Worm (Caenorhabditis elegans) whole organism, L1 larva: ENCODE data around the gene F54F2.9.

Experiments used
- ama-1 ChIP-seq: fragments of 150-350 bp; optimal IDR thresholded peaks from 2 replicates; lab custom pipeline; 2014
- blmp-1 ChIP-seq: fragments of 150-350 bp; optimal IDR thresholded peaks from 2 replicates; lab custom pipeline; 2014; ENCODE audit warnings: missing biosample characterization, missing genetic modification characterization
- ceh-63 ChIP-seq: fragments of 200-800 bp; sonication (Bioruptor generic); optimal IDR thresholded peaks from 2 replicates; lab custom pipeline; 2018; ENCODE audit warnings: mild to moderate bottlenecking, missing genetic modification characterization, missing compliant biosample characterization
- ceh-8 ChIP-seq: fragments of 200-800 bp; sonication (Bioruptor generic); optimal IDR thresholded peaks from 2 replicates; lab custom pipeline; 2018; ENCODE audit warnings: mild to moderate bottlenecking, missing genetic modification characterization, moderate library complexity, missing compliant biosample characterization
- ceh-90 ChIP-seq: sonication (generic microtip); optimal IDR thresholded peaks from 2 replicates; lab custom pipeline; 2016; ENCODE audit warnings: missing genetic modification characterization, missing compliant biosample characterization
- dpl-1 ChIP-seq, 3 experiments: fragments of 150-350 bp in 2 of 3; sonication (generic microtip) in 1 of 3; optimal IDR thresholded peaks; 2 replicates each; lab custom pipeline; 2014 to 2017; ENCODE audit warnings: missing biosample characterization in 3 of 3, missing genetic modification characterization in 3 of 3, missing genetic modification reagents in 3 of 3
- efl-1 ChIP-seq, 4 experiments: fragments of 150-350 bp; optimal IDR thresholded peaks in 3 of 4; peaks in 1 of 4; 1 replicate in 1 of 4; 2 replicates in 3 of 4; lab custom pipeline; 2014; ENCODE audit warnings: missing biosample characterization in 2 of 4, missing genetic modification characterization in 2 of 4, missing genetic modification reagents in 2 of 4
- efl-3 ChIP-seq: fragments of 200-800 bp; sonication (Bioruptor generic); optimal IDR thresholded peaks from 2 replicates; lab custom pipeline; 2018; ENCODE audit warnings: mild to moderate bottlenecking, missing genetic modification characterization, missing compliant biosample characterization
- egl-27 ChIP-seq, 2 experiments: fragments of 150-350 bp in 1 of 2; sonication (generic microtip); optimal IDR thresholded peaks; 3 replicates each; lab custom pipeline; 2017 to 2018; ENCODE audit warnings: missing biosample characterization in 2 of 2, missing genetic modification characterization in 2 of 2, missing genetic modification reagents in 2 of 2
- elt-2 ChIP-seq: sonication (generic microtip); optimal IDR thresholded peaks from 2 replicates; lab custom pipeline; 2016; ENCODE audit warnings: missing genetic modification characterization, mild to moderate bottlenecking, inconsistent platforms, missing compliant biosample characterization, missing genetic modification reagents
- ets-5 ChIP-seq: fragments of 200-800 bp; sonication (Bioruptor generic); IDR thresholded peaks from 2 replicates; pipeline ENCODE4 v1.3.6; 2022; ENCODE audit warnings: missing genetic modification characterization, missing compliant biosample characterization
- fkh-10 ChIP-seq: sonication (generic microtip); optimal IDR thresholded peaks from 2 replicates; lab custom pipeline; 2017; ENCODE audit warnings: missing biosample characterization, missing genetic modification reagents, missing genetic modification characterization
- fkh-4 ChIP-seq: sonication (generic microtip); optimal IDR thresholded peaks from 2 replicates; lab custom pipeline; 2016; ENCODE audit warnings: missing compliant biosample characterization, missing genetic modification characterization, borderline replicate concordance
- fkh-8 ChIP-seq: sonication (generic microtip); optimal IDR thresholded peaks from 2 replicates; lab custom pipeline; 2016; ENCODE audit warnings: mild to moderate bottlenecking, missing genetic modification characterization, missing compliant biosample characterization
- grh-1 ChIP-seq: fragments of 200-800 bp; sonication (Bioruptor generic); IDR thresholded peaks from 2 replicates; pipeline ENCODE4 v1.3.6; 2022; ENCODE audit warnings: missing genetic modification reagents, missing genetic modification characterization, missing compliant biosample characterization
- jun-1 ChIP-seq: fragments of 150-350 bp; optimal IDR thresholded peaks from 2 replicates; lab custom pipeline; 2014; ENCODE audit warnings: missing biosample characterization, missing genetic modification reagents, missing genetic modification characterization
- lin-13 ChIP-seq: fragments of 150-350 bp; optimal IDR thresholded peaks from 2 replicates; lab custom pipeline; 2014; ENCODE audit warnings: missing biosample characterization, missing genetic modification reagents, missing genetic modification characterization
- lin-15B ChIP-seq: fragments of 150-350 bp; sonication (generic microtip); optimal IDR thresholded peaks from 3 replicates; lab custom pipeline; 2014; ENCODE audit warnings: missing biosample characterization, missing genetic modification characterization
- lin-35 ChIP-seq, 2 experiments: fragments of 150-350 bp; optimal IDR thresholded peaks; 2 replicates each; lab custom pipeline; 2014; ENCODE audit warnings: missing biosample characterization in 2 of 2, missing genetic modification characterization in 2 of 2, missing genetic modification reagents in 2 of 2
- lir-3 ChIP-seq: sonication (generic microtip); optimal IDR thresholded peaks from 2 replicates; lab custom pipeline; 2016; ENCODE audit warnings: mild to moderate bottlenecking, missing genetic modification characterization, moderate library complexity, missing compliant biosample characterization; ENCODE audit not compliant: poor library complexity
- lsy-2 ChIP-seq, 2 experiments: fragments of 150-350 bp; optimal IDR thresholded peaks; 2 replicates each; lab custom pipeline; 2014; ENCODE audit warnings: missing biosample characterization in 2 of 2, missing genetic modification characterization in 2 of 2
- mef-2 ChIP-seq: fragments of 150-350 bp; optimal IDR thresholded peaks from 2 replicates; lab custom pipeline; 2014; ENCODE audit warnings: missing biosample characterization, missing genetic modification characterization
- mep-1 ChIP-seq: fragments of 150-350 bp; optimal IDR thresholded peaks from 2 replicates; lab custom pipeline; 2014; ENCODE audit warnings: missing biosample characterization, missing genetic modification characterization
- nhr-237 ChIP-seq: fragments of 150-350 bp; optimal IDR thresholded peaks from 2 replicates; lab custom pipeline; 2014; ENCODE audit warnings: missing biosample characterization, missing genetic modification characterization
- nhr-47 ChIP-seq: sonication (generic microtip); optimal IDR thresholded peaks from 2 replicates; lab custom pipeline; 2016; ENCODE audit warnings: mild to moderate bottlenecking, missing genetic modification characterization, moderate library complexity, missing compliant biosample characterization
- nhr-71 ChIP-seq: sonication (generic microtip); optimal IDR thresholded peaks from 2 replicates; lab custom pipeline; 2016; ENCODE audit warnings: mild to moderate bottlenecking, missing genetic modification characterization, moderate library complexity, missing compliant biosample characterization
- nhr-76 ChIP-seq: sonication (generic microtip); optimal IDR thresholded peaks from 2 replicates; lab custom pipeline; 2017; ENCODE audit warnings: missing biosample characterization, missing genetic modification characterization
- nhr-77 ChIP-seq: fragments of 150-350 bp; optimal IDR thresholded peaks from 2 replicates; lab custom pipeline; 2014; ENCODE audit warnings: missing biosample characterization, missing genetic modification characterization
- nhr-84 ChIP-seq: sonication (generic microtip); optimal IDR thresholded peaks from 2 replicates; lab custom pipeline; 2017; ENCODE audit warnings: missing biosample characterization, missing genetic modification characterization
- nhr-85 ChIP-seq: sonication (generic microtip); peaks from one replicate; lab custom pipeline; 2016; ENCODE audit warnings: missing genetic modification characterization, inconsistent platforms, missing compliant biosample characterization
- pag-3 ChIP-seq: sonication (generic microtip); optimal IDR thresholded peaks from 2 replicates; lab custom pipeline; 2017; ENCODE audit warnings: missing genetic modification characterization, mild to moderate bottlenecking, missing compliant biosample characterization, antibody characterized with exemption, borderline replicate concordance; ENCODE audit not compliant: insufficient read depth
- pax-3 ChIP-seq: fragments of 200-800 bp; sonication (Bioruptor generic); optimal IDR thresholded peaks from 2 replicates; lab custom pipeline; 2018; ENCODE audit warnings: mild to moderate bottlenecking, missing genetic modification characterization, moderate library complexity, missing compliant biosample characterization
- skn-1 ChIP-seq: fragments of 150-350 bp; optimal IDR thresholded peaks from 2 replicates; lab custom pipeline; 2014; ENCODE audit warnings: missing biosample characterization, missing genetic modification characterization
- snpc-4 ChIP-seq: fragments of 150-350 bp; optimal IDR thresholded peaks from 2 replicates; lab custom pipeline; 2014; ENCODE audit warnings: missing biosample characterization, missing genetic modification characterization
- snu-23 ChIP-seq: sonication (generic microtip); optimal IDR thresholded peaks from 2 replicates; lab custom pipeline; 2016; ENCODE audit warnings: missing genetic modification characterization, missing compliant biosample characterization
- sox-4 ChIP-seq: sonication (generic microtip); optimal IDR thresholded peaks from 2 replicates; lab custom pipeline; 2016; ENCODE audit warnings: missing genetic modification characterization, missing compliant biosample characterization
- sptf-1 ChIP-seq: fragments of 150-350 bp; optimal IDR thresholded peaks from 2 replicates; lab custom pipeline; 2014; ENCODE audit warnings: missing biosample characterization, missing genetic modification characterization
- swsn-7 ChIP-seq: sonication (generic microtip); optimal IDR thresholded peaks from 2 replicates; lab custom pipeline; 2016; ENCODE audit warnings: missing genetic modification characterization, missing compliant biosample characterization
- tbx-2 ChIP-seq: sonication (generic microtip); optimal IDR thresholded peaks from 2 replicates; lab custom pipeline; 2016; ENCODE audit warnings: missing genetic modification characterization, missing compliant biosample characterization
- tlp-1 ChIP-seq: fragments of 150-350 bp; optimal IDR thresholded peaks from 2 replicates; lab custom pipeline; 2014; ENCODE audit warnings: missing biosample characterization, missing genetic modification characterization
- unc-62 ChIP-seq: fragments of 150-350 bp; optimal IDR thresholded peaks from 2 replicates; lab custom pipeline; 2014; ENCODE audit warnings: missing biosample characterization, missing genetic modification reagents, missing genetic modification characterization
- unc-86 ChIP-seq: sonication (generic microtip); optimal IDR thresholded peaks from 2 replicates; lab custom pipeline; 2016; ENCODE audit warnings: missing genetic modification characterization, missing compliant biosample characterization
- unc-98 ChIP-seq: fragments of 200-800 bp; sonication (Bioruptor generic); IDR thresholded peaks from 2 replicates; pipeline ENCODE4 v1.3.6; 2022; ENCODE audit warnings: missing genetic modification characterization, missing compliant biosample characterization
- vab-15 ChIP-seq: sonication (generic microtip); optimal IDR thresholded peaks from 2 replicates; lab custom pipeline; 2017; ENCODE audit warnings: missing genotype, mild to moderate bottlenecking, missing genetic modification characterization, missing compliant biosample characterization
- xbp-1 ChIP-seq: sonication (generic microtip); optimal IDR thresholded peaks from 2 replicates; lab custom pipeline; 2016; ENCODE audit warnings: missing genetic modification characterization, missing compliant biosample characterization
- ztf-11 ChIP-seq, 2 experiments: sonication (generic microtip); optimal IDR thresholded peaks; 2 replicates each; lab custom pipeline; 2016 to 2017; ENCODE audit warnings: missing genetic modification characterization in 2 of 2, missing biosample characterization in 1 of 2, missing compliant biosample characterization in 1 of 2

The F54F2.9 gene

ce11 chrIII:8829245-8829644 is 2.2 kb upstream of the F54F2.9 start, which contains the start of gene F44E2.3:
Gene F44E2.3, minus strand, starts transcription at chrIII:8829305.
- no peak for TF ChIP-seq unc-98 (GFP tag; lab: Robert Waterston, UW)
- peak; percentile 22 to 38 for TF ChIP-seq lin-35 (GFP tag; optimal IDR thresholded peaks at IDR 0.05; lab: Kevin White, UChicago)
- no peak for TF ChIP-seq tlp-1 (tag; lab: Kevin White, UChicago)
- no peak for TF ChIP-seq sox-4
- TF ChIP-seq lsy-2 (tag; optimal IDR thresholded peaks at IDR 0.05; lab: Kevin White, UChicago) = no peak
- TF ChIP-seq fkh-8 (tag; lab: Kevin White, UChicago) = no peak
- no peak for TF ChIP-seq ceh-8 (GFP tag; lab: Kevin White, UChicago)
- TF ChIP-seq fkh-4 (tag; lab: Kevin White, UChicago) = no peak
- no peak for TF ChIP-seq ceh-90 (tag; lab: Kevin White, UChicago)
- TF ChIP-seq xbp-1 = no peak
- no peak for TF ChIP-seq nhr-71 (tag; lab: Kevin White, UChicago)
- TF ChIP-seq ets-5 = no peak
- peak; percentile 28 for TF ChIP-seq blmp-1
- no peak for TF ChIP-seq nhr-85 (tag; lab: Kevin White, UChicago)
- no peak for TF ChIP-seq vab-15 (tag; lab: Kevin White, UChicago)
- TF ChIP-seq snu-23 (GFP tag; lab: Kevin White, UChicago) = no peak
- TF ChIP-seq skn-1 (tag; lab: Kevin White, UChicago) = no peak
- no peak for TF ChIP-seq pax-3 (tag; lab: Kevin White, UChicago)
- no peak for TF ChIP-seq efl-3 (GFP tag; lab: Kevin White, UChicago)
- no peak for TF ChIP-seq nhr-76
- TF ChIP-seq lir-3 (tag; lab: Kevin White, UChicago) = peak; percentile 10
- no peak for TF ChIP-seq ama-1 (lab: Kevin White, UChicago)
- TF ChIP-seq nhr-84 (tag; lab: Kevin White, UChicago) = no peak
- TF ChIP-seq jun-1 (tag; lab: Kevin White, UChicago) = no peak
- no peak for TF ChIP-seq lin-15B (tag; lab: Kevin White, UChicago)
- peak; percentile 28 for TF ChIP-seq efl-1 (optimal IDR thresholded peaks at IDR 0.05; lab: Kevin White, UChicago)
- TF ChIP-seq efl-1 (GFP tag; optimal IDR thresholded peaks at IDR 0.05 in 1 of 2; lab: Kevin White, UChicago) = peak in 1 of 2 experiments; percentile 28
- no peak for TF ChIP-seq grh-1
- TF ChIP-seq nhr-47 (tag; lab: Kevin White, UChicago) = no peak
- TF ChIP-seq dpl-1 (GFP tag; optimal IDR thresholded peaks at IDR 0.05; lab: Kevin White, UChicago) = peak in 2 of 3 experiments; percentile 18 to 42
- no peak for TF ChIP-seq tbx-2
- TF ChIP-seq mep-1 (tag; lab: Kevin White, UChicago) = peak; percentile 19
- no peak for TF ChIP-seq swsn-7
- no peak for TF ChIP-seq ceh-63 (GFP tag; lab: Kevin White, UChicago)
- TF ChIP-seq snpc-4 = no peak

- no peak for TF ChIP-seq nhr-237 (tag; lab: Kevin White, UChicago)
These were observed 2.5 kb downstream of the F54F2.9 start for ce11 chrIII:8824556-8824955.

ce11 chrIII:8818599-8818998 is 8.4 kb downstream of the F54F2.9 start, which contains the start of gene pat-2:
Gene pat-2, plus strand, starts transcription at chrIII:8818899.
- TF ChIP-seq nhr-76 = no peak
- TF ChIP-seq sptf-1 (tag; lab: Kevin White, UChicago) = no peak
- no peak for TF ChIP-seq efl-3 (GFP tag; lab: Kevin White, UChicago)
- TF ChIP-seq nhr-77 = no peak
- no peak for TF ChIP-seq lin-13 (GFP tag; lab: Kevin White, UChicago)
- TF ChIP-seq unc-62 = no peak
- no peak for TF ChIP-seq pag-3 (tag; lab: Kevin White, UChicago)
- no peak for TF ChIP-seq egl-27 (tag; optimal IDR thresholded peaks at IDR 0.05; lab: Kevin White, UChicago)
- no peak for TF ChIP-seq ztf-11 (tag; optimal IDR thresholded peaks at IDR 0.05; lab: Kevin White, UChicago)
- no peak for TF ChIP-seq fkh-10
- TF ChIP-seq fkh-4 (tag; lab: Kevin White, UChicago) = no peak
- TF ChIP-seq elt-2 = no peak
- TF ChIP-seq nhr-237 (tag; lab: Kevin White, UChicago) = no peak
- TF ChIP-seq unc-86 (tag; lab: Kevin White, UChicago) = no peak
- no peak for TF ChIP-seq nhr-47 (tag; lab: Kevin White, UChicago)
- no peak for TF ChIP-seq nhr-85 (tag; lab: Kevin White, UChicago)
- no peak for TF ChIP-seq ets-5
- TF ChIP-seq mef-2 = no peak
